Fruit fly (Drosophila melanogaster) whole organism, embryonic: ENCODE measurements around the gene CG6972.
A peak's percentile ranks its signal among the peaks of the same experiment; 100 is the strongest.

Source experiments
- Aef1 ChIP-seq: fragments of 200-800 bp; sonication (Bioruptor generic); IDR thresholded peaks from 3 replicates; pipeline ENCODE4 v1.3.6; 2022; ENCODE audit warnings: missing biosample characterization, missing genetic modification characterization
- Asciz ChIP-seq: fragments of 200-800 bp; sonication (Bioruptor generic); optimal IDR thresholded peaks from 2 replicates; lab custom pipeline; 2017; ENCODE audit warnings: missing biosample characterization, mild to moderate bottlenecking, missing genetic modification characterization, missing genetic modification reagents
- BEAF-32 ChIP-seq: fragments of 200-800 bp; sonication (Bioruptor generic); optimal IDR thresholded peaks from 3 replicates; lab custom pipeline; 2017; ENCODE audit warnings: missing biosample characterization, missing genetic modification characterization, mild to moderate bottlenecking, moderate library complexity, missing genetic modification reagents
- CG10321 ChIP-seq: fragments of 200-800 bp; sonication (Bioruptor generic); IDR thresholded peaks from 2 replicates; pipeline ENCODE4 v1.3.6; 2022; ENCODE audit warnings: missing biosample characterization, missing genetic modification characterization
- CG10431 ChIP-seq: fragments of 200-800 bp; sonication (Bioruptor generic); optimal IDR thresholded peaks from 3 replicates; lab custom pipeline; 2018; ENCODE audit warnings: missing biosample characterization, mild to moderate bottlenecking, missing genetic modification characterization
- CG16815 ChIP-seq: fragments of 200-800 bp; sonication (Bioruptor generic); optimal IDR thresholded peaks from 3 replicates; lab custom pipeline; 2017; ENCODE audit warnings: missing biosample characterization, mild to moderate bottlenecking, missing genetic modification characterization
- CG18599 ChIP-seq: fragments of 200-800 bp; sonication (Bioruptor generic); optimal IDR thresholded peaks from 3 replicates; lab custom pipeline; 2017; ENCODE audit warnings: missing biosample characterization, missing genetic modification characterization, mild to moderate bottlenecking, moderate library complexity, missing genetic modification reagents
- CG34376 ChIP-seq: fragments of 200-800 bp; sonication (Bioruptor generic); optimal IDR thresholded peaks from 2 replicates; lab custom pipeline; 2018; ENCODE audit warnings: missing biosample characterization, mild to moderate bottlenecking, missing genetic modification characterization
- CG3726 ChIP-seq: fragments of 200-800 bp; sonication (Bioruptor generic); IDR thresholded peaks from 3 replicates; pipeline ENCODE4, ENCODE4 v1.3.6; 2022; ENCODE audit warnings: missing biosample characterization, missing genetic modification characterization
- CG4282 ChIP-seq: fragments of 200-800 bp; sonication (Bioruptor generic); optimal IDR thresholded peaks from 2 replicates; lab custom pipeline; 2016; ENCODE audit warnings: missing biosample characterization, missing genetic modification characterization
- CG7357 ChIP-seq: fragments of 200-800 bp; sonication (Bioruptor generic); IDR thresholded peaks from 3 replicates; pipeline ENCODE4 v1.3.6; 2022; ENCODE audit warnings: missing biosample characterization, missing genetic modification characterization
- CG7372 ChIP-seq: fragments of 200-800 bp; sonication (Bioruptor generic); IDR thresholded peaks from 2 replicates; pipeline ENCODE4 v1.3.6; 2022; ENCODE audit warnings: missing biosample characterization, missing genetic modification characterization
- CG9817 ChIP-seq: fragments of 200-800 bp; sonication (Bioruptor generic); optimal IDR thresholded peaks from 2 replicates; lab custom pipeline; 2018; ENCODE audit warnings: missing biosample characterization, mild to moderate bottlenecking, missing genetic modification characterization, moderate library complexity
- CG9932 ChIP-seq: fragments of 200-800 bp; sonication (Bioruptor generic); IDR thresholded peaks from 2 replicates; pipeline ENCODE4 v1.3.6; 2022; ENCODE audit warnings: missing biosample characterization, missing genetic modification characterization
- CkIIα-i1 ChIP-seq: fragments of 200-800 bp; sonication (Bioruptor generic); IDR thresholded peaks from 2 replicates; pipeline ENCODE4 v1.3.6; 2022; ENCODE audit warnings: missing biosample characterization, missing genetic modification characterization
- Dbx ChIP-seq: fragments of 200-800 bp; sonication (Bioruptor generic); IDR thresholded peaks from 3 replicates; pipeline ENCODE4 v1.3.6; 2022; ENCODE audit warnings: missing biosample characterization, missing genetic modification characterization
- Dp ChIP-seq: fragments of 200-800 bp; sonication (Bioruptor generic); optimal IDR thresholded peaks from 2 replicates; lab custom pipeline; 2018; ENCODE audit warnings: missing biosample characterization, mild to moderate bottlenecking, missing genetic modification characterization, moderate library complexity
- ERR ChIP-seq: fragments of 200-800 bp; sonication (Bioruptor generic); optimal IDR thresholded peaks from 2 replicates; lab custom pipeline; 2016; ENCODE audit warnings: missing biosample characterization, missing genetic modification characterization
- Ets97D ChIP-seq: fragments of 200-800 bp; sonication (Bioruptor generic); optimal IDR thresholded peaks from 3 replicates; lab custom pipeline; 2016; ENCODE audit warnings: missing biosample characterization, missing genetic modification characterization
- MTF-1 ChIP-seq: fragments of 200-800 bp; sonication (Bioruptor generic); optimal IDR thresholded peaks from 2 replicates; lab custom pipeline; 2018; ENCODE audit warnings: missing biosample characterization, mild to moderate bottlenecking, missing genetic modification characterization, borderline replicate concordance
- Mad ChIP-seq: fragments of 200-800 bp; sonication (Bioruptor generic); optimal IDR thresholded peaks from 2 replicates; lab custom pipeline; 2016; ENCODE audit warnings: missing biosample characterization, missing genetic modification characterization
- Mrtf ChIP-seq: fragments of 200-800 bp; sonication (Bioruptor generic); IDR thresholded peaks from 3 replicates; pipeline ENCODE4 v1.3.6; 2022; ENCODE audit warnings: missing biosample characterization, missing genetic modification characterization
- NC2β ChIP-seq: fragments of 200-800 bp; sonication (Bioruptor generic); optimal IDR thresholded peaks from 2 replicates; lab custom pipeline; 2016; ENCODE audit warnings: missing biosample characterization, missing genetic modification characterization
- Oli ChIP-seq: fragments of 200-800 bp; sonication (Bioruptor generic); optimal IDR thresholded peaks from 2 replicates; lab custom pipeline; 2018; ENCODE audit warnings: missing biosample characterization, mild to moderate bottlenecking, missing genetic modification characterization, moderate library complexity
- Optix ChIP-seq: fragments of 200-800 bp; sonication (Bioruptor generic); IDR thresholded peaks from 3 replicates; pipeline ENCODE4 v1.3.6; 2022; ENCODE audit warnings: missing biosample characterization, missing genetic modification characterization
- Rfx ChIP-seq: fragments of 200-800 bp; sonication (Bioruptor generic); IDR thresholded peaks from 2 replicates; pipeline ENCODE4 v1.3.6; 2022; ENCODE audit warnings: missing biosample characterization, missing genetic modification characterization
- Scr ChIP-seq: fragments of 200-800 bp; sonication (Bioruptor generic); IDR thresholded peaks from 2 replicates; pipeline ENCODE4 v1.3.6; 2022; ENCODE audit warnings: missing biosample characterization, missing genetic modification characterization; ENCODE audit not compliant: partially characterized antibody
- Sin3A ChIP-seq: fragments of >200 bp; optimal IDR thresholded peaks from 2 replicates; lab custom pipeline; 2018
- Sry-β ChIP-seq: fragments of 200-800 bp; sonication (Bioruptor generic); optimal IDR thresholded peaks from 2 replicates; lab custom pipeline; 2018; ENCODE audit warnings: missing biosample characterization, mild to moderate bottlenecking, missing genetic modification characterization, moderate library complexity
- TFAM ChIP-seq: fragments of 200-800 bp; sonication (Bioruptor generic); optimal IDR thresholded peaks from 2 replicates; lab custom pipeline; 2017; ENCODE audit warnings: missing biosample characterization, missing genetic modification characterization, inconsistent platforms
- Taf1 ChIP-seq: fragments of 200-800 bp; sonication (Bioruptor generic); IDR thresholded peaks from 2 replicates; pipeline ENCODE4 v1.3.6; 2022; ENCODE audit warnings: missing biosample characterization, missing genetic modification characterization
- Tbp ChIP-seq: fragments of >200 bp; optimal IDR thresholded peaks from 2 replicates; lab custom pipeline; 2018; ENCODE audit warnings: missing biosample characterization, missing genetic modification characterization
- bsh ChIP-seq, 2 experiments: fragments of 200-800 bp; sonication (Bioruptor generic); optimal IDR thresholded peaks; 2 replicates each; lab custom pipeline; 2017 to 2018; ENCODE audit warnings: mild to moderate bottlenecking in 2 of 2, missing biosample characterization in 2 of 2, missing genetic modification characterization in 2 of 2, moderate library complexity in 1 of 2
- chn ChIP-seq: fragments of 200-800 bp; sonication (Bioruptor generic); optimal IDR thresholded peaks from 2 replicates; lab custom pipeline; 2016; ENCODE audit warnings: missing biosample characterization, missing genetic modification characterization
- crol ChIP-seq: fragments of 200-800 bp; sonication (Bioruptor generic); IDR thresholded peaks from 2 replicates; pipeline ENCODE4 v1.3.6; 2022; ENCODE audit warnings: missing biosample characterization, missing genetic modification characterization
- dmrt11E ChIP-seq: fragments of 200-800 bp; sonication (Bioruptor generic); optimal IDR thresholded peaks from 3 replicates; lab custom pipeline; 2018; ENCODE audit warnings: missing biosample characterization, mild to moderate bottlenecking, missing genetic modification characterization, moderate library complexity
- fd96Cb ChIP-seq: fragments of 200-800 bp; sonication (Bioruptor generic); optimal IDR thresholded peaks from 2 replicates; lab custom pipeline; 2018; ENCODE audit warnings: missing biosample characterization, mild to moderate bottlenecking, missing genetic modification characterization, moderate library complexity
- fu2 ChIP-seq: fragments of 200-800 bp; sonication (Bioruptor generic); optimal IDR thresholded peaks from 2 replicates; lab custom pipeline; 2016; ENCODE audit warnings: missing biosample characterization, missing genetic modification characterization
- hbn ChIP-seq: fragments of 200-800 bp; sonication (Bioruptor generic); IDR thresholded peaks from 2 replicates; pipeline ENCODE4 v1.3.6; 2022; ENCODE audit warnings: missing biosample characterization, missing genetic modification characterization; ENCODE audit not compliant: partially characterized antibody
- luna ChIP-seq: fragments of 200-800 bp; sonication (Bioruptor generic); optimal IDR thresholded peaks from 2 replicates; lab custom pipeline; 2016; ENCODE audit warnings: missing biosample characterization, missing genetic modification characterization
- nom ChIP-seq: fragments of 200-800 bp; sonication (Bioruptor generic); optimal IDR thresholded peaks from 2 replicates; lab custom pipeline; 2017; ENCODE audit warnings: missing biosample characterization, missing genetic modification characterization, mild to moderate bottlenecking, moderate library complexity, missing genetic modification reagents
- onecut ChIP-seq: fragments of 200-800 bp; sonication (Bioruptor generic); IDR thresholded peaks from 2 replicates; pipeline ENCODE4 v1.3.6; 2022; ENCODE audit warnings: missing biosample characterization, missing genetic modification characterization
- org-1 ChIP-seq: fragments of 200-800 bp; sonication (Bioruptor generic); optimal IDR thresholded peaks from 2 replicates; lab custom pipeline; 2017; ENCODE audit warnings: missing biosample characterization, missing genetic modification characterization
- p53 ChIP-seq: fragments of 200-800 bp; sonication (Bioruptor generic); optimal IDR thresholded peaks from 2 replicates; lab custom pipeline; 2016; ENCODE audit warnings: missing biosample characterization, missing genetic modification characterization
- pnt ChIP-seq: fragments of 200-800 bp; sonication (Bioruptor generic); optimal IDR thresholded peaks from 3 replicates; lab custom pipeline; 2016; ENCODE audit warnings: missing biosample characterization, missing genetic modification characterization
- sr ChIP-seq: fragments of 200-800 bp; sonication (Bioruptor generic); IDR thresholded peaks from 3 replicates; pipeline ENCODE4 v1.3.6; 2022; ENCODE audit warnings: missing biosample characterization, missing genetic modification characterization
- sug ChIP-seq: fragments of 200-800 bp; optimal IDR thresholded peaks from 2 replicates; lab custom pipeline; 2019; ENCODE audit warnings: missing biosample characterization, mild to moderate bottlenecking, missing genetic modification characterization, moderate library complexity
- trem ChIP-seq: fragments of 200-800 bp; optimal IDR thresholded peaks from 3 replicates; lab custom pipeline; 2019; ENCODE audit warnings: missing biosample characterization, mild to moderate bottlenecking, missing genetic modification characterization, moderate library complexity
- usp ChIP-seq: fragments of >200 bp; optimal IDR thresholded peaks from 2 replicates; lab custom pipeline; 2017; ENCODE audit warnings: missing biosample characterization, missing genetic modification characterization
- vvl ChIP-seq: fragments of 200-800 bp; sonication (Bioruptor generic); IDR thresholded peaks from 2 replicates; pipeline ENCODE4 v1.3.6; 2022; ENCODE audit warnings: missing biosample characterization, missing genetic modification characterization
- wdn ChIP-seq: fragments of 200-800 bp; sonication (Bioruptor generic); IDR thresholded peaks from 2 replicates; pipeline ENCODE4 v1.3.6; 2022; ENCODE audit warnings: missing biosample characterization, missing genetic modification characterization

Gene CG6972

dm6 chr3R:22686336-22686874, 15.4 kb upstream of the CG6972 start, which contains the start of the genes Gclm and CG17625 (continued):
- TF ChIP-seq Taf1 (GFP tag; lab: Robert Waterston, UW): no peak
- TF ChIP-seq Sry-β (GFP tag; lab: Kevin White, UChicago): no peak
- TF ChIP-seq CG9817: peak; percentile 55
- peak; percentile 7 for TF ChIP-seq CG16815 (GFP tag; lab: Kevin White, UChicago)
- TF ChIP-seq TFAM (GFP tag; lab: Kevin White, UChicago): no peak
- no peak for TF ChIP-seq Sin3A (lab: Kevin White, UChicago)
- 0 out of 2 replicates have a peak, but pooled peaks have one; percentile 11 for TF ChIP-seq crol
- TF ChIP-seq CG18599 (GFP tag; lab: Kevin White, UChicago): peak; percentile 63
- peak; percentile 72 for TF ChIP-seq Dp (GFP tag; lab: Kevin White, UChicago)
- 0 out of 2 replicates have a peak, but pooled peaks have one; percentile 44 for TF ChIP-seq CG10321 (GFP tag; lab: Robert Waterston, UW)
- TF ChIP-seq Oli (tag; lab: Kevin White, UChicago): no peak
- TF ChIP-seq Tbp (GFP tag; lab: Kevin White, UChicago): no peak
- TF ChIP-seq org-1 (GFP tag; lab: Kevin White, UChicago): no peak
- TF ChIP-seq nom: no peak
- TF ChIP-seq onecut (GFP tag; lab: Robert Waterston, UW): no peak
- TF ChIP-seq usp (GFP tag; lab: Kevin White, UChicago): no peak
- peak; percentile 41 for TF ChIP-seq Aef1 (GFP tag; lab: Robert Waterston, UW)
- peak; percentile 14 for TF ChIP-seq fu2 (GFP tag; lab: Kevin White, UChicago)
- TF ChIP-seq chn: peak; percentile 46
- TF ChIP-seq vvl: peak; percentile 82
- peak; percentile 61 for TF ChIP-seq hbn
- TF ChIP-seq wdn (GFP tag; lab: Robert Waterston, UW): 0 out of 2 replicates have a peak, but pooled peaks have one; percentile 11
- TF ChIP-seq trem: peak; percentile 58
- TF ChIP-seq CG34376 (GFP tag; lab: Kevin White, UChicago): peak; percentile 59
- TF ChIP-seq NC2β (GFP tag; lab: Kevin White, UChicago): peak; percentile 4
- TF ChIP-seq MTF-1 (GFP tag; lab: Kevin White, UChicago): peak; percentile 7
- peak; percentile 38 for TF ChIP-seq dmrt11E (tag; lab: Kevin White, UChicago)
- no peak for TF ChIP-seq CG7357
- TF ChIP-seq sug (tag; lab: Kevin White, UChicago): peak; percentile 76
- TF ChIP-seq Optix (GFP tag; lab: Robert Waterston, UW): no peak
- TF ChIP-seq Scr (GFP tag; lab: Robert Waterston, UW): peak; percentile 76
- TF ChIP-seq Rfx (GFP tag; lab: Robert Waterston, UW): peak; percentile 66
- TF ChIP-seq luna (GFP tag; lab: Kevin White, UChicago): no peak
- TF ChIP-seq Asciz (GFP tag; lab: Kevin White, UChicago): no peak
- TF ChIP-seq CkIIα-i1: no peak
- TF ChIP-seq ERR: peak; percentile 42
- TF ChIP-seq Ets97D (GFP tag; lab: Kevin White, UChicago): peak; percentile 77
- no peak for TF ChIP-seq sr
- peak; percentile 47 for TF ChIP-seq Mad (GFP tag; lab: Kevin White, UChicago)
- TF ChIP-seq CG9932 (GFP tag; lab: Robert Waterston, UW): peak; percentile 85
- peak; percentile 46 to 55 for TF ChIP-seq bsh (GFP tag; optimal IDR thresholded peaks at IDR 0.05; lab: Kevin White, UChicago)
- peak; percentile 33; the same call in 1 of the 3 replicates for TF ChIP-seq Mrtf (GFP tag; lab: Robert Waterston, UW)
- TF ChIP-seq CG4282 (GFP tag; lab: Kevin White, UChicago): no peak
- TF ChIP-seq CG10431 (GFP tag; lab: Kevin White, UChicago): no peak
- no peak for TF ChIP-seq fd96Cb (tag; lab: Kevin White, UChicago)
- TF ChIP-seq BEAF-32 (GFP tag; lab: Kevin White, UChicago): peak; percentile 81
- TF ChIP-seq pnt: no peak
- no peak for TF ChIP-seq p53
- TF ChIP-seq Dbx (GFP tag; lab: Robert Waterston, UW): peak; percentile 85
- no peak for TF ChIP-seq CG3726 (GFP tag; lab: Robert Waterston, UW)
- TF ChIP-seq CG7372 (GFP tag; lab: Robert Waterston, UW): peak; percentile 27; the same call in 1 of the 2 replicates
